Worm (Caenorhabditis elegans) whole organism, midembryonic: ENCODE results near the gene sea-2.

Source experiments
- T22C8.4 ChIP-seq: fragments of 200-800 bp; sonication (Bioruptor generic); IDR thresholded peaks from 2 replicates; pipeline ENCODE4 v1.3.6; 2022; ENCODE audit warnings: missing genetic modification characterization, missing compliant biosample characterization
- cog-1 ChIP-seq: sonication (generic microtip); optimal IDR thresholded peaks from 2 replicates; lab custom pipeline; 2016; ENCODE audit warnings: missing genetic modification characterization, missing compliant biosample characterization
- flt-1 ChIP-seq: fragments of 200-800 bp; sonication (Bioruptor generic); IDR thresholded peaks from 2 replicates; pipeline ENCODE4 v1.3.6; 2022; ENCODE audit warnings: missing genetic modification characterization, missing compliant biosample characterization
- klf-2 ChIP-seq: fragments of 200-800 bp; sonication (Bioruptor generic); conservative IDR thresholded peaks from 2 replicates; pipeline ENCODE4 v1.3.6; 2022; ENCODE audit warnings: missing genetic modification reagents, missing genetic modification characterization, missing compliant biosample characterization
- med-1 ChIP-seq: sonication (generic microtip); optimal IDR thresholded peaks from 2 replicates; lab custom pipeline; 2017; ENCODE audit warnings: missing genetic modification characterization, mild to moderate bottlenecking, missing compliant biosample characterization, antibody characterized with exemption, missing genetic modification reagents; ENCODE audit not compliant: insufficient read depth
- ref-1 ChIP-seq: fragments of 200-800 bp; sonication (Bioruptor generic); conservative IDR thresholded peaks from 2 replicates; pipeline ENCODE4 v1.3.6; 2022; ENCODE audit warnings: missing genetic modification reagents, missing genetic modification characterization, missing compliant biosample characterization
- tab-1 ChIP-seq: fragments of 200-800 bp; sonication (Bioruptor generic); IDR thresholded peaks from 2 replicates; pipeline ENCODE4 v1.3.6; 2022; ENCODE audit warnings: missing genetic modification characterization, missing compliant biosample characterization
- ztf-23 ChIP-seq: fragments of 200-800 bp; sonication (Bioruptor generic); IDR thresholded peaks from 2 replicates; pipeline ENCODE4 v1.3.6; 2022; ENCODE audit warnings: missing genetic modification reagents, missing genetic modification characterization, missing compliant biosample characterization
- ztf-29 ChIP-seq: fragments of 200-800 bp; sonication (Bioruptor generic); IDR thresholded peaks from 2 replicates; pipeline ENCODE4 v1.3.6; 2022; ENCODE audit warnings: missing genetic modification reagents, missing genetic modification characterization, missing compliant biosample characterization

Gene sea-2

DNA sequence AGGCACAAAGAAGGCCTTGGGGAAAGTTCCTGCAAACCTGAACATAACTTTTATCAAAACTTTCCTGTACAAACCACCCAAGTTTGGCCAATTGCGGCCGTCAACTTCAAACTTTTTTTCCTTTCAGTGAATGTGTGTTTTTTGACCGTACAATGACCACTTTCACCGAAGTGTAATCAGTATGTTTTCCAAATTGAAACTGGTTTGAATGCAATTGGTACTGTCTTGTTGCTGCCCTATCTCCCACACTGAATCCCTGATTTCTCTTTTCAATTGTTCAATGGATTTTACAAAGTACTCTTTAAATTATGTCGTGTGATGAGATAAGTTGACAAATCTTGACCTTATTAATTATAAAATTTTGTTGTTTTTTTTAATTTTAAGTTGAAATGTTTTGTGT is 50.3 kb downstream of the sea-2 start:
- TF ChIP-seq tab-1 (no peak), klf-2 (GFP tag; lab: Robert Waterston, UW) (no peak), ref-1 (no peak)

DNA sequence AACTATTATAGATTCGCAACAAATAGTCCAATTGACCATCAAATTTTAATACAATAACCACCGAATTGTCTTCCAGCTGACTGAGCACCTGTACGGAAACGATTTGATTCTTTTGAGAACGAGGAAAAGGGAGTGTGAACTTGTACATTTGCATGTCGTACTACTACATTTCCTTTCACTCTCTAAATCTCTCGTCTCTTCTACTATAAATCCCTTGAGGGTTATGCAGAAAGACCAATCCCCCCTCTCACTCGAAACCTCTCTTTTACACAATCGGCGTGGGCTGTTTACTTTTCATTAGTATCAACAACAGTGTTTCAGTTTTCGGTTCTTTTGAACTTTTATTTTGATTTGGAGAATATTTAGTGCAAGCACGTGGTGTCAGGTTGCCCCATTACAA is 52.0 kb downstream of the sea-2 start:
- TF ChIP-seq ztf-23 (GFP tag; lab: Robert Waterston, UW) (no peak), ref-1 (no peak), T22C8.4 (GFP tag; lab: Robert Waterston, UW) (no peak), flt-1 (GFP tag; lab: Robert Waterston, UW) (no peak), cog-1 (tag; lab: Kevin White, UChicago) (no peak), klf-2 (GFP tag; lab: Robert Waterston, UW) (no peak), med-1 (GFP tag; lab: Kevin White, UChicago) (no peak), tab-1 (no peak), ztf-29 (no peak)

DNA sequence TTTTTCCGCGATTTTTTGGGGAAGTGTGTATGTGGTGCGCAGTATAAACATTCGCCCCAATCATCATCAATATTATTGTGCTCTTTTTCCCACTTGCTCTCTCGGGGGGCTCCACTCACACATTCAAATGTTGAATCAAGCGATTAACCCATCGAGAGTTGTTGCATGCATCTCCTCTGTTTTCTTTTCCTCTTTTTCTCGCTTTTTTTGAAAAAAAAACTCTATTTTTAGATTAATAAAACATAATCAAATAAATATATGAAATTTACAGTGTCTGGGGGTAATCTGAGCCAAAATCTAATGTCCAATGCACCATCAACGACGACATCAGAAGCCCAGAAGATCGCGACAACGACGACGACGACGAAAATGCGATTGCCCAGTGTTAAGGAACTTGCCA is 54.4 kb downstream of the sea-2 start, which contains the start of gene ephx-1:
Gene ephx-1 (plus strand): TSS at position 301 of the 400 bp plus-strand sequence.
- TF ChIP-seq ztf-23 (GFP tag; lab: Robert Waterston, UW) (no peak), klf-2 (GFP tag; lab: Robert Waterston, UW) (no peak), flt-1 (GFP tag; lab: Robert Waterston, UW) (no peak), ref-1 (no peak), ztf-29 (no peak), cog-1 (tag; lab: Kevin White, UChicago) (no peak), T22C8.4 (GFP tag; lab: Robert Waterston, UW) (no peak), med-1 (GFP tag; lab: Kevin White, UChicago) (no peak), tab-1 (no peak)

DNA sequence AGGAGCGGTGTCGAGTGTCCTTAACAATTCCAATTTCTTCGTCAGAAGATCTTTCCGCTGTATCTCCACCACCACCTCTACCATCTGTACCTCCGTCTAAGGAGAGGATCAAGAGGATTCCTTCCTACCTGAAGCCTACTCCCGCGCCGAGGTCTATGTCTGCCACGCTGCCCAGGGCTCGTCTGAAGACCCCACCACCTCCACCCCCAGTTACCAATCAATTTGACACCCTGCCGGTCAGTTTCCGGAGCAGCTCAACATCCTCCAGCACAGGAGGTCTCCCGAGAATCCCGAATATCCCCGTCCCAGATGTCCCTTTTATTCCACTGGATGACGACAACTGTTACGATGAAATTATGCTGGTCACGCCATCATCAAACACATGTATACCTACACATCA is 57.8 kb downstream of the sea-2 start:
- no peak for TF ChIP-seq flt-1 (GFP tag; lab: Robert Waterston, UW)
- no peak for TF ChIP-seq med-1 (GFP tag; lab: Kevin White, UChicago)
- TF ChIP-seq T22C8.4 (GFP tag; lab: Robert Waterston, UW): no peak

DNA sequence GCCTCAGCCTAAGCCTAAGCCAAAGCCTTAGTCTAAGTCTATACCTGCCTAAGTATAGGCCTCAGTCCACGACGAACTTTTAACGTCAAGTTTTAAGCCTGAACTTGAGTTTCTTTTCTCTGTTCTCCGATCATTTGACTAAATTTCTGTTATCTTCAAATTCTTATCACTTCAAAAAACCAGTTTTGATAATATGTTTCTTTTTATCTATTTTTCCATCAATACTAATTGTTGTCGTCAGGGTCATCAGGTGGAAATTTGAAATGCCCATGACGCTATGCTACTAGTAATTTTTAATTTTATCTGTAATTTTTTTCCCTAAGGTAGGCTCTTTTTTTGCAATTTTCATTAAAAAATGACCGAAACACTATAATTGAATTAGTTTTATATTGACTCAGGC is 61.3 kb downstream of the sea-2 start:
- TF ChIP-seq klf-2 (GFP tag; lab: Robert Waterston, UW): no peak
- no peak for TF ChIP-seq med-1 (GFP tag; lab: Kevin White, UChicago)
- TF ChIP-seq T22C8.4 (GFP tag; lab: Robert Waterston, UW): no peak
- no peak for TF ChIP-seq tab-1
- no peak for TF ChIP-seq flt-1 (GFP tag; lab: Robert Waterston, UW)
- TF ChIP-seq ztf-23 (GFP tag; lab: Robert Waterston, UW): no peak
- TF ChIP-seq cog-1 (tag; lab: Kevin White, UChicago): no peak
- TF ChIP-seq ref-1: no peak
- TF ChIP-seq ztf-29: no peak

DNA sequence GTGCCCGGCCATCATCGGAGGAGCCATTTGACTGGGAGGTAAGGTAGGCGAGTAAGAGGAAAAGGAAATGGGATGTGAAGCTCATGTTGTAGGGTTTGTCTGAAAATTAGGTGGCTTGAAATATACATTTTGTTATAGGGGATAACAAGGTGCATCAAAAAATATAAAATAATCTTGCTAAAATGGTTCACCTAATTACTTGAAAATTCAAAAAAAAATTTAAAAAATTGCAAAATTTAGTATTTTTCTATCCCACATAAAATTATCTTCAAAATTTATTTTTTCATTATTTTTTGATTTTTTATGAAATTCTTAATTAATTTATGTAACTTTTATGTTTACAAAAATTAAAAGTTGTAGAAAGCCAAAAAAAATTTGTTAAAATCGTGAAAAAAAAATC is 68.4 kb downstream of the sea-2 start, which contains the start of gene K07D4.6:
Gene K07D4.6 (minus strand): TSS at position 101 of the 400 bp plus-strand sequence.
- TF ChIP-seq ztf-23 (GFP tag; lab: Robert Waterston, UW): no peak
- no peak for TF ChIP-seq flt-1 (GFP tag; lab: Robert Waterston, UW)
- TF ChIP-seq klf-2 (GFP tag; lab: Robert Waterston, UW): no peak
- no peak for TF ChIP-seq ztf-29
- no peak for TF ChIP-seq T22C8.4 (GFP tag; lab: Robert Waterston, UW)
- no peak for TF ChIP-seq med-1 (GFP tag; lab: Kevin White, UChicago)
